Worm (Caenorhabditis elegans) whole organism, L1 larva: ENCODE data around the gene C16C8.25.
"Not testable (repeated sequence)": the region's sequence is repeated elsewhere in the genome, so short reads cannot be mapped to it uniquely, and the experiment has no call there.

Experiments
- C04F5.9 ChIP-seq: sonication (generic microtip); optimal IDR thresholded peaks from 2 replicates; lab custom pipeline; 2016; ENCODE audit warnings: missing genetic modification characterization, missing compliant biosample characterization
- C16A3.4 ChIP-seq: fragments of 150-350 bp; optimal IDR thresholded peaks from 2 replicates; lab custom pipeline; 2014; ENCODE audit warnings: missing biosample characterization, missing genetic modification characterization
- alr-1 ChIP-seq: fragments of 200-800 bp; sonication (Bioruptor generic); optimal IDR thresholded peaks from 2 replicates; lab custom pipeline; 2018; ENCODE audit warnings: borderline replicate concordance, mild to moderate bottlenecking, missing genetic modification characterization, missing compliant biosample characterization
- ceh-8 ChIP-seq: fragments of 200-800 bp; sonication (Bioruptor generic); optimal IDR thresholded peaks from 2 replicates; lab custom pipeline; 2018; ENCODE audit warnings: mild to moderate bottlenecking, missing genetic modification characterization, moderate library complexity, missing compliant biosample characterization
- ceh-82 ChIP-seq, 3 experiments: fragments of 150-350 bp in 1 of 3; sonication (generic microtip) in 2 of 3; optimal IDR thresholded peaks; 2 replicates each; lab custom pipeline; 2014 to 2017; ENCODE audit warnings: missing biosample characterization in 3 of 3, missing genetic modification characterization in 3 of 3
- ceh-90 ChIP-seq: sonication (generic microtip); optimal IDR thresholded peaks from 2 replicates; lab custom pipeline; 2016; ENCODE audit warnings: missing genetic modification characterization, missing compliant biosample characterization
- ces-1 ChIP-seq: fragments of 150-350 bp; optimal IDR thresholded peaks from 2 replicates; lab custom pipeline; 2014; ENCODE audit warnings: missing biosample characterization, missing genetic modification reagents, missing genetic modification characterization
- dpl-1 ChIP-seq, 3 experiments: fragments of 150-350 bp in 2 of 3; sonication (generic microtip) in 1 of 3; optimal IDR thresholded peaks; 2 replicates each; lab custom pipeline; 2014 to 2017; ENCODE audit warnings: missing biosample characterization in 3 of 3, missing genetic modification characterization in 3 of 3, missing genetic modification reagents in 3 of 3
- dsc-1 ChIP-seq: sonication (generic microtip); optimal IDR thresholded peaks from 2 replicates; lab custom pipeline; 2016; ENCODE audit warnings: mild to moderate bottlenecking, missing genetic modification characterization, missing compliant biosample characterization
- efl-1 ChIP-seq, 4 experiments: fragments of 150-350 bp; optimal IDR thresholded peaks in 3 of 4; peaks in 1 of 4; 1 replicate in 1 of 4; 2 replicates in 3 of 4; lab custom pipeline; 2014; ENCODE audit warnings: missing biosample characterization in 2 of 4, missing genetic modification characterization in 2 of 4, missing genetic modification reagents in 2 of 4
- egl-13 ChIP-seq: sonication (generic microtip); optimal IDR thresholded peaks from 2 replicates; lab custom pipeline; 2016; ENCODE audit warnings: missing genotype, missing genetic modification reagents, missing genetic modification characterization, missing compliant biosample characterization
- ets-5 ChIP-seq: fragments of 200-800 bp; sonication (Bioruptor generic); IDR thresholded peaks from 2 replicates; pipeline ENCODE4 v1.3.6; 2022; ENCODE audit warnings: missing genetic modification characterization, missing compliant biosample characterization
- fkh-10 ChIP-seq: sonication (generic microtip); optimal IDR thresholded peaks from 2 replicates; lab custom pipeline; 2017; ENCODE audit warnings: missing biosample characterization, missing genetic modification reagents, missing genetic modification characterization
- fkh-8 ChIP-seq: sonication (generic microtip); optimal IDR thresholded peaks from 2 replicates; lab custom pipeline; 2016; ENCODE audit warnings: mild to moderate bottlenecking, missing genetic modification characterization, missing compliant biosample characterization
- hlh-17 ChIP-seq: fragments of 200-800 bp; sonication (Bioruptor generic); optimal IDR thresholded peaks from 2 replicates; lab custom pipeline; 2018; ENCODE audit warnings: missing genetic modification characterization, mild to moderate bottlenecking, missing compliant biosample characterization, moderate library complexity, borderline replicate concordance
- irx-1 ChIP-seq: sonication (generic microtip); optimal IDR thresholded peaks from 2 replicates; lab custom pipeline; 2016; ENCODE audit warnings: missing genetic modification characterization, missing compliant biosample characterization
- lin-35 ChIP-seq, 2 experiments: fragments of 150-350 bp; optimal IDR thresholded peaks; 2 replicates each; lab custom pipeline; 2014; ENCODE audit warnings: missing biosample characterization in 2 of 2, missing genetic modification characterization in 2 of 2, missing genetic modification reagents in 2 of 2
- lin-39 ChIP-seq: fragments of 150-350 bp; optimal IDR thresholded peaks from 2 replicates; lab custom pipeline; 2014; ENCODE audit warnings: missing biosample characterization, missing genetic modification reagents, missing genetic modification characterization
- lsy-2 ChIP-seq, 2 experiments: fragments of 150-350 bp; optimal IDR thresholded peaks; 2 replicates each; lab custom pipeline; 2014; ENCODE audit warnings: missing biosample characterization in 2 of 2, missing genetic modification characterization in 2 of 2
- mdl-1 ChIP-seq, 2 experiments: fragments of 150-350 bp; optimal IDR thresholded peaks; 2 replicates each; lab custom pipeline; 2014 to 2017; ENCODE audit warnings: missing biosample characterization in 2 of 2, missing genetic modification characterization in 2 of 2, inconsistent platforms in 1 of 2
- mef-2 ChIP-seq: fragments of 150-350 bp; optimal IDR thresholded peaks from 2 replicates; lab custom pipeline; 2014; ENCODE audit warnings: missing biosample characterization, missing genetic modification characterization
- mep-1 ChIP-seq: fragments of 150-350 bp; optimal IDR thresholded peaks from 2 replicates; lab custom pipeline; 2014; ENCODE audit warnings: missing biosample characterization, missing genetic modification characterization
- nhr-11 ChIP-seq: fragments of 150-350 bp; optimal IDR thresholded peaks from 2 replicates; lab custom pipeline; 2014; ENCODE audit warnings: missing biosample characterization, missing genetic modification characterization
- nhr-20 ChIP-seq: sonication (generic microtip); optimal IDR thresholded peaks from 2 replicates; lab custom pipeline; 2016; ENCODE audit warnings: mild to moderate bottlenecking, missing genetic modification characterization, missing compliant biosample characterization
- nhr-28 ChIP-seq: fragments of 150-350 bp; optimal IDR thresholded peaks from 2 replicates; lab custom pipeline; 2014; ENCODE audit warnings: missing biosample characterization, missing genetic modification characterization
- nhr-76 ChIP-seq: sonication (generic microtip); optimal IDR thresholded peaks from 2 replicates; lab custom pipeline; 2017; ENCODE audit warnings: missing biosample characterization, missing genetic modification characterization
- pag-3 ChIP-seq: sonication (generic microtip); optimal IDR thresholded peaks from 2 replicates; lab custom pipeline; 2017; ENCODE audit warnings: missing genetic modification characterization, mild to moderate bottlenecking, missing compliant biosample characterization, antibody characterized with exemption, borderline replicate concordance; ENCODE audit not compliant: insufficient read depth
- pax-3 ChIP-seq: fragments of 200-800 bp; sonication (Bioruptor generic); optimal IDR thresholded peaks from 2 replicates; lab custom pipeline; 2018; ENCODE audit warnings: mild to moderate bottlenecking, missing genetic modification characterization, moderate library complexity, missing compliant biosample characterization
- pqm-1 ChIP-seq: sonication (generic microtip); optimal IDR thresholded peaks from 3 replicates; lab custom pipeline; 2017; ENCODE audit warnings: missing biosample characterization, missing genetic modification characterization
- snpc-4 ChIP-seq: fragments of 150-350 bp; optimal IDR thresholded peaks from 2 replicates; lab custom pipeline; 2014; ENCODE audit warnings: missing biosample characterization, missing genetic modification characterization
- sox-4 ChIP-seq: sonication (generic microtip); optimal IDR thresholded peaks from 2 replicates; lab custom pipeline; 2016; ENCODE audit warnings: missing genetic modification characterization, missing compliant biosample characterization
- sptf-1 ChIP-seq: fragments of 150-350 bp; optimal IDR thresholded peaks from 2 replicates; lab custom pipeline; 2014; ENCODE audit warnings: missing biosample characterization, missing genetic modification characterization
- swsn-7 ChIP-seq: sonication (generic microtip); optimal IDR thresholded peaks from 2 replicates; lab custom pipeline; 2016; ENCODE audit warnings: missing genetic modification characterization, missing compliant biosample characterization
- tlp-1 ChIP-seq: fragments of 150-350 bp; optimal IDR thresholded peaks from 2 replicates; lab custom pipeline; 2014; ENCODE audit warnings: missing biosample characterization, missing genetic modification characterization
- xbp-1 ChIP-seq: sonication (generic microtip); optimal IDR thresholded peaks from 2 replicates; lab custom pipeline; 2016; ENCODE audit warnings: missing genetic modification characterization, missing compliant biosample characterization

C16C8.25 gene

ce11 chrII:3482231-3482630 is 33.2 kb downstream of the C16C8.25 start, which contains the start of gene smu-2 (continued):
- no peak for TF ChIP-seq pqm-1 (tag; lab: Kevin White, UChicago)
- TF ChIP-seq hlh-17 (GFP tag; lab: Kevin White, UChicago), result no peak
- TF ChIP-seq dsc-1, result no peak
- TF ChIP-seq alr-1, result no peak
- TF ChIP-seq nhr-28, result no peak
- peak; percentile 41 for TF ChIP-seq snpc-4 (tag; lab: Kevin White, UChicago)
- peak; percentile 56 for TF ChIP-seq C16A3.4
- TF ChIP-seq ceh-82 (tag; optimal IDR thresholded peaks at IDR 0.05; lab: Kevin White, UChicago), result peak; percentile 24 to 81 (median 55)
- no peak for TF ChIP-seq ceh-8 (GFP tag; lab: Kevin White, UChicago)
- peak; percentile 56 for TF ChIP-seq nhr-20
- TF ChIP-seq ceh-90 (tag; lab: Kevin White, UChicago), result peak; percentile 84
- no peak for TF ChIP-seq ets-5 (GFP tag; lab: Robert Waterston, UW)
- no peak for TF ChIP-seq mef-2 (tag; lab: Kevin White, UChicago)
- peak; percentile 65 for TF ChIP-seq fkh-8
- peak; percentile 66 for TF ChIP-seq sox-4 (tag; lab: Kevin White, UChicago)
- peak; percentile 69 to 75 for TF ChIP-seq lsy-2 (tag; optimal IDR thresholded peaks at IDR 0.05; lab: Kevin White, UChicago)
- peak; percentile 44 for TF ChIP-seq fkh-10 (GFP tag; lab: Kevin White, UChicago)
- TF ChIP-seq egl-13 (tag; lab: Kevin White, UChicago), result peak; percentile 25
- peak; percentile 82 for TF ChIP-seq irx-1 (tag; lab: Kevin White, UChicago)
- TF ChIP-seq pag-3 (tag; lab: Kevin White, UChicago), result no peak
- TF ChIP-seq C04F5.9 (tag; lab: Kevin White, UChicago), result peak; percentile 67
- peak; percentile 68 for TF ChIP-seq mep-1
- peak; percentile 71 to 73 for TF ChIP-seq efl-1 (optimal IDR thresholded peaks at IDR 0.05; lab: Kevin White, UChicago)
- TF ChIP-seq efl-1 (GFP tag; optimal IDR thresholded peaks at IDR 0.05 in 1 of 2; lab: Kevin White, UChicago), result peak; percentile 71 to 96
- no peak for TF ChIP-seq nhr-11 (tag; lab: Kevin White, UChicago)
- TF ChIP-seq swsn-7, result no peak
- peak; percentile 50 to 73 (median 64) for TF ChIP-seq dpl-1 (GFP tag; optimal IDR thresholded peaks at IDR 0.05; lab: Kevin White, UChicago)
- no peak for TF ChIP-seq mdl-1 (tag; optimal IDR thresholded peaks at IDR 0.05; lab: Kevin White, UChicago)
- TF ChIP-seq tlp-1 (tag; lab: Kevin White, UChicago), result no peak
- TF ChIP-seq xbp-1 (tag; lab: Kevin White, UChicago), result peak; percentile 62
- TF ChIP-seq sptf-1 (tag; lab: Kevin White, UChicago), result no peak

ce11 chrII:3490797-3491196 is 41.8 kb downstream of the C16C8.25 start, which contains the start of gene fbxb-112:
Gene fbxb-112 (plus strand): TSS chrII:3491097.
- not testable (repeated sequence) for TF ChIP-seq lin-39 (tag; lab: Kevin White, UChicago); nhr-76 (tag; lab: Kevin White, UChicago); ces-1 (GFP tag; lab: Kevin White, UChicago)
- TF ChIP-seq, all 84 proteins: peak for 0; not testable (repeated sequence) for 84

ce11 chrII:3499386-3499785 is 50.4 kb downstream of the C16C8.25 start, which contains the start of gene Y49F6B.9:
Gene Y49F6B.9 (minus strand): TSS chrII:3499387.
- TF ChIP-seq pax-3, result no peak
- TF ChIP-seq nhr-11 (tag; lab: Kevin White, UChicago), result no peak
- TF ChIP-seq lin-35 (GFP tag; optimal IDR thresholded peaks at IDR 0.05; lab: Kevin White, UChicago), result peak in 1 of 2 experiments; percentile 9
- TF ChIP-seq efl-1 (optimal IDR thresholded peaks at IDR 0.05; lab: Kevin White, UChicago), result peak in 1 of 2 experiments; percentile 92
- no peak for TF ChIP-seq efl-1 (GFP tag; optimal IDR thresholded peaks at IDR 0.05 in 1 of 2; lab: Kevin White, UChicago)
